Fruit fly (Drosophila melanogaster) whole organism, embryonic: ENCODE measurements around the gene CG6724.

ENCODE experiments used
- Asciz ChIP-seq: fragments of 200-800 bp; sonication (Bioruptor generic); optimal IDR thresholded peaks from 2 replicates; lab custom pipeline; 2017; ENCODE audit warnings: missing biosample characterization, mild to moderate bottlenecking, missing genetic modification characterization, missing genetic modification reagents
- Atf6 ChIP-seq: fragments of 200-800 bp; sonication (Bioruptor generic); IDR thresholded peaks from 2 replicates; pipeline ENCODE4 v1.3.6; 2022; ENCODE audit warnings: missing biosample characterization, missing genetic modification characterization
- BEAF-32 ChIP-seq: fragments of 200-800 bp; sonication (Bioruptor generic); optimal IDR thresholded peaks from 3 replicates; lab custom pipeline; 2017; ENCODE audit warnings: missing biosample characterization, missing genetic modification characterization, mild to moderate bottlenecking, moderate library complexity, missing genetic modification reagents
- CG10267 ChIP-seq: fragments of 200-800 bp; sonication (Bioruptor generic); optimal IDR thresholded peaks from 2 replicates; lab custom pipeline; 2018; ENCODE audit warnings: missing biosample characterization, mild to moderate bottlenecking, missing genetic modification characterization, moderate library complexity
- CG10543 ChIP-seq: fragments of 200-800 bp; sonication (Bioruptor generic); optimal IDR thresholded peaks from 3 replicates; lab custom pipeline; 2017; ENCODE audit warnings: missing biosample characterization, mild to moderate bottlenecking, missing genetic modification characterization, moderate library complexity
- CG11695 ChIP-seq: fragments of 200-800 bp; sonication (Bioruptor generic); IDR thresholded peaks from 3 replicates; pipeline ENCODE4 v1.3.6; 2022; ENCODE audit warnings: missing biosample characterization, missing genetic modification characterization
- CG1233 ChIP-seq: fragments of 200-800 bp; sonication (Bioruptor generic); optimal IDR thresholded peaks from 4 replicates; lab custom pipeline; 2018; ENCODE audit warnings: missing biosample characterization, mild to moderate bottlenecking, missing genetic modification characterization
- CG15011 ChIP-seq: fragments of 200-800 bp; sonication (Bioruptor generic); optimal IDR thresholded peaks from 3 replicates; lab custom pipeline; 2018; ENCODE audit warnings: missing biosample characterization, mild to moderate bottlenecking, missing genetic modification characterization
- CG15601 ChIP-seq: fragments of 200-800 bp; sonication (Bioruptor generic); optimal IDR thresholded peaks from 3 replicates; lab custom pipeline; 2019; ENCODE audit warnings: missing biosample characterization, mild to moderate bottlenecking, missing genetic modification characterization, moderate library complexity
- CG18764 ChIP-seq: fragments of 200-800 bp; sonication (Bioruptor generic); optimal IDR thresholded peaks from 3 replicates; lab custom pipeline; 2016; ENCODE audit warnings: missing biosample characterization, missing genetic modification characterization
- CG2199 ChIP-seq: fragments of 200-800 bp; sonication (Bioruptor generic); IDR thresholded peaks from 3 replicates; pipeline ENCODE4 v1.3.6; 2022; ENCODE audit warnings: missing biosample characterization, missing genetic modification characterization
- CG2712 ChIP-seq: fragments of 200-800 bp; optimal IDR thresholded peaks from 3 replicates; lab custom pipeline; 2019; ENCODE audit warnings: missing biosample characterization, mild to moderate bottlenecking, missing genetic modification characterization, moderate library complexity
- CG3065 ChIP-seq: fragments of 200-800 bp; sonication (Bioruptor generic); optimal IDR thresholded peaks from 2 replicates; lab custom pipeline; 2016; ENCODE audit warnings: missing biosample characterization, missing genetic modification characterization
- CG32532 ChIP-seq: fragments of 200-800 bp; sonication (Bioruptor generic); IDR thresholded peaks from 2 replicates; pipeline ENCODE4 v1.3.6; 2022; ENCODE audit warnings: missing biosample characterization, missing genetic modification characterization
- CG32767 ChIP-seq: fragments of 200-800 bp; sonication (Bioruptor generic); IDR thresholded peaks from 2 replicates; pipeline ENCODE4 v1.3.6; 2022; ENCODE audit warnings: missing biosample characterization, missing genetic modification characterization
- CG3847 ChIP-seq: fragments of 200-800 bp; sonication (Bioruptor generic); IDR thresholded peaks from 2 replicates; pipeline ENCODE4 v1.3.6; 2022; ENCODE audit warnings: missing biosample characterization, missing genetic modification characterization
- CG4707 ChIP-seq: fragments of 200-800 bp; sonication (Bioruptor generic); optimal IDR thresholded peaks from 2 replicates; lab custom pipeline; 2018; ENCODE audit warnings: missing biosample characterization, mild to moderate bottlenecking, missing genetic modification characterization, moderate library complexity
- CG6175 ChIP-seq: fragments of 200-800 bp; sonication (Bioruptor generic); IDR thresholded peaks from 3 replicates; pipeline ENCODE4 v1.3.6; 2022; ENCODE audit warnings: missing biosample characterization, missing genetic modification characterization
- CG7556 ChIP-seq: fragments of 200-800 bp; sonication (Bioruptor generic); optimal IDR thresholded peaks from 2 replicates; lab custom pipeline; 2017; ENCODE audit warnings: missing biosample characterization, mild to moderate bottlenecking, missing genetic modification characterization
- CG8478 ChIP-seq: fragments of >200 bp; optimal IDR thresholded peaks from 2 replicates; lab custom pipeline; 2018
- Camta ChIP-seq: fragments of 200-800 bp; sonication (Bioruptor generic); optimal IDR thresholded peaks from 2 replicates; lab custom pipeline; 2016; ENCODE audit warnings: missing biosample characterization, missing genetic modification characterization
- Fer2 ChIP-seq: fragments of 200-800 bp; sonication (Bioruptor generic); optimal IDR thresholded peaks from 2 replicates; lab custom pipeline; 2018; ENCODE audit warnings: missing biosample characterization, mild to moderate bottlenecking, missing genetic modification characterization, moderate library complexity
- Fer3 ChIP-seq: fragments of 200-800 bp; sonication (Bioruptor generic); optimal IDR thresholded peaks from 2 replicates; lab custom pipeline; 2018; ENCODE audit warnings: missing biosample characterization, mild to moderate bottlenecking, missing genetic modification characterization, moderate library complexity
- Gsc ChIP-seq: fragments of 200-800 bp; sonication (Bioruptor generic); IDR thresholded peaks from 2 replicates; pipeline ENCODE4 v1.3.6; 2022; ENCODE audit warnings: missing biosample characterization, missing genetic modification characterization
- Hr3 ChIP-seq: fragments of 200-800 bp; sonication (Bioruptor generic); optimal IDR thresholded peaks from 3 replicates; lab custom pipeline; 2016; ENCODE audit warnings: missing biosample characterization, missing genetic modification characterization
- Lpt ChIP-seq: fragments of >200 bp; optimal IDR thresholded peaks from 2 replicates; lab custom pipeline; 2018; ENCODE audit warnings: missing biosample characterization, missing genetic modification characterization
- Meics ChIP-seq: fragments of 200-800 bp; sonication (Bioruptor generic); optimal IDR thresholded peaks from 2 replicates; lab custom pipeline; 2017; ENCODE audit warnings: missing biosample characterization, mild to moderate bottlenecking, missing genetic modification characterization
- NC2α ChIP-seq: fragments of 200-800 bp; sonication (Bioruptor generic); optimal IDR thresholded peaks from 2 replicates; lab custom pipeline; 2016; ENCODE audit warnings: missing biosample characterization, missing genetic modification characterization
- Pdp1 ChIP-seq, 2 experiments: fragments of 200-800 bp; sonication (Bioruptor generic); optimal IDR thresholded peaks; 3 replicates each; lab custom pipeline; 2016; ENCODE audit warnings: missing biosample characterization in 2 of 2, missing genetic modification characterization in 2 of 2, mild to moderate bottlenecking in 1 of 2, moderate library complexity in 1 of 2
- Side ChIP-seq: fragments of 200-800 bp; sonication (Bioruptor generic); optimal IDR thresholded peaks from 2 replicates; lab custom pipeline; 2016; ENCODE audit warnings: missing biosample characterization, missing genetic modification characterization
- Ssrp ChIP-seq: fragments of 200-800 bp; sonication (Bioruptor generic); optimal IDR thresholded peaks from 2 replicates; lab custom pipeline; 2018; ENCODE audit warnings: missing biosample characterization, mild to moderate bottlenecking, missing genetic modification characterization, moderate library complexity
- Tbp ChIP-seq: fragments of >200 bp; optimal IDR thresholded peaks from 2 replicates; lab custom pipeline; 2018; ENCODE audit warnings: missing biosample characterization, missing genetic modification characterization
- ab ChIP-seq: fragments of 200-800 bp; sonication (Bioruptor generic); optimal IDR thresholded peaks from 2 replicates; lab custom pipeline; 2016; ENCODE audit warnings: missing biosample characterization, missing genetic modification characterization
- amos ChIP-seq: fragments of 200-800 bp; sonication (Bioruptor generic); IDR thresholded peaks from 2 replicates; pipeline ENCODE4 v1.3.6; 2022; ENCODE audit warnings: missing biosample characterization, missing genetic modification characterization; ENCODE audit not compliant: partially characterized antibody
- ash1 ChIP-seq: fragments of 200-800 bp; sonication (Bioruptor generic); optimal IDR thresholded peaks from 2 replicates; lab custom pipeline; 2018; ENCODE audit warnings: missing biosample characterization, mild to moderate bottlenecking, missing genetic modification characterization
- cato ChIP-seq: fragments of 200-800 bp; sonication (Bioruptor generic); optimal IDR thresholded peaks from 2 replicates; lab custom pipeline; 2016; ENCODE audit warnings: missing biosample characterization, missing genetic modification characterization, borderline replicate concordance
- crp ChIP-seq, 2 experiments: fragments of 200-800 bp; sonication (Bioruptor generic); optimal IDR thresholded peaks; 2 replicates in 1 of 2; 3 replicates in 1 of 2; lab custom pipeline; 2017; ENCODE audit warnings: missing biosample characterization in 2 of 2, missing genetic modification characterization in 2 of 2, mild to moderate bottlenecking in 1 of 2, moderate library complexity in 1 of 2
- ftz-f1 ChIP-seq: fragments of 200-800 bp; sonication (Bioruptor generic); optimal IDR thresholded peaks from 2 replicates; lab custom pipeline; 2016; ENCODE audit warnings: missing biosample characterization, missing genetic modification characterization
- fu2 ChIP-seq: fragments of 200-800 bp; sonication (Bioruptor generic); optimal IDR thresholded peaks from 2 replicates; lab custom pipeline; 2016; ENCODE audit warnings: missing biosample characterization, missing genetic modification characterization
- hth ChIP-seq: fragments of >200 bp; optimal IDR thresholded peaks from 2 replicates; lab custom pipeline; 2017; ENCODE audit warnings: inconsistent platforms
- kah ChIP-seq: fragments of 200-800 bp; sonication (Bioruptor generic); optimal IDR thresholded peaks from 2 replicates; lab custom pipeline; 2018; ENCODE audit warnings: missing biosample characterization, mild to moderate bottlenecking, missing genetic modification characterization
- lola ChIP-seq, 3 experiments: fragments of >200 bp in 2 of 3; fragments of 200-800 bp in 1 of 3; sonication (Bioruptor generic) in 1 of 3; optimal IDR thresholded peaks; 2 replicates each; lab custom pipeline; 2017 to 2019; ENCODE audit warnings: missing biosample characterization in 3 of 3, missing genetic modification characterization in 3 of 3, mild to moderate bottlenecking in 1 of 3, moderate library complexity in 1 of 3
- nmo ChIP-seq: fragments of 200-800 bp; sonication (Bioruptor generic); optimal IDR thresholded peaks from 2 replicates; lab custom pipeline; 2018; ENCODE audit warnings: missing biosample characterization, mild to moderate bottlenecking, missing genetic modification characterization, moderate library complexity
- p53 ChIP-seq: fragments of 200-800 bp; sonication (Bioruptor generic); optimal IDR thresholded peaks from 2 replicates; lab custom pipeline; 2016; ENCODE audit warnings: missing biosample characterization, missing genetic modification characterization
- psq ChIP-seq: fragments of 200-800 bp; sonication (Bioruptor generic); optimal IDR thresholded peaks from 2 replicates; lab custom pipeline; 2017; ENCODE audit warnings: missing biosample characterization, missing genetic modification characterization
- sna ChIP-seq: fragments of 200-800 bp; sonication (Bioruptor generic); IDR thresholded peaks from 2 replicates; pipeline ENCODE4 v1.3.6; 2022; ENCODE audit warnings: missing biosample characterization, missing genetic modification characterization; ENCODE audit not compliant: partially characterized antibody
- vnd ChIP-seq: fragments of 200-800 bp; sonication (Bioruptor generic); IDR thresholded peaks from 3 replicates; pipeline ENCODE4 v1.3.6; 2022; ENCODE audit warnings: missing biosample characterization, missing genetic modification characterization; ENCODE audit not compliant: partially characterized antibody
- wek ChIP-seq: fragments of 200-800 bp; sonication (Bioruptor generic); optimal IDR thresholded peaks from 3 replicates; lab custom pipeline; 2018; ENCODE audit warnings: missing biosample characterization, mild to moderate bottlenecking, missing genetic modification characterization, moderate library complexity
- yki ChIP-seq: fragments of >200 bp; optimal IDR thresholded peaks from 3 replicates; lab custom pipeline; 2018

The CG6724 gene

DNA sequence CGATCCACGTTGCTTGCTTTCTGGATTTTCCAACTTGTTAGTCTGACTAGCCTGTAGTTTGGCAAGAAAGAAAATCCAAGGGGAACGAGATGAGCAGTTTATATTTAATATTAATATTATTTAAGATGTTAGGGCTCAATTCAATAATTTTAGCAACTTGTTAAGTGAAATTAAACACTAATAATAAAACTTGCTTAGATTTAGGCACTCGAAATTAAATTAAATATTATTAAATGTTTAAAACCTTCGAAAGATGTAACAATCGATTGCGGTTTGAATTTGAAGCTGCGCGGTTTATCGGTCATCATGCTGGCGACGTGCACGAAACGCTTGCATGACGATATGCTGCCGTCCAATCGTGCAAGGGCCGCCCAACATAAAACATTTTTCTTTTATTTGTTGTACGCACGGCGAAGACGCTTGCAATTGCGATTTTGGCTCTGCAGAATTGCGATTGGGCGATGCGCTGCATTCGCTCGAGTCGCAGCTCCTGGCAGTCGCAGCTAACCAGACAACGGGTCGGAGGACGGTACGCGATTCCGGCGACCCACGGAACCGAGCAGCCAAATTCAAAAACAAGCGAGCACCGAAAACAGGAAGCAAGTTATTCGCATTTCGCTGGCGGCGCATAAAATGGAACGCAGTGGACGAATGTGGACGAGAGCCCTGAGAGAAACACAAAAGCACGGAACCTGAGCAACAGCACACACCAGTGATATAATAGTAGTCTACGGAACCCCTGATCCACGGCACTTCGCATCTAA, 32.6 kb downstream of the CG6724 start, which contains the start of the genes Vha16-5 and CG12299 (continued):
- TF ChIP-seq ftz-f1 (GFP tag; lab: Kevin White, UChicago) (peak; percentile 68), lola (GFP tag; optimal IDR thresholded peaks at IDR 0.05; lab: Kevin White, UChicago) (peak in 1 of 3 experiments; percentile 84), Atf6 (GFP tag; lab: Robert Waterston, UW) (peak; percentile 88), Tbp (GFP tag; lab: Kevin White, UChicago) (no peak), CG10267 (tag; lab: Kevin White, UChicago) (peak; percentile 57), Fer3 (tag; lab: Kevin White, UChicago) (peak; percentile 60), Hr3 (GFP tag; lab: Kevin White, UChicago) (peak; percentile 81), nmo (GFP tag; lab: Kevin White, UChicago) (peak; percentile 75), BEAF-32 (GFP tag; lab: Kevin White, UChicago) (peak; percentile 69), p53 (GFP tag; lab: Kevin White, UChicago) (peak; percentile 68), CG15601 (tag; lab: Kevin White, UChicago) (peak; percentile 76), sna (GFP tag; lab: Robert Waterston, UW) (peak; percentile 70), wek (GFP tag; lab: Kevin White, UChicago) (no peak), Asciz (no peak), CG4707 (no peak), Side (GFP tag; lab: Kevin White, UChicago) (peak; percentile 67), CG7556 (GFP tag; lab: Kevin White, UChicago) (peak; percentile 51), Ssrp (tag; lab: Kevin White, UChicago) (peak; percentile 80), Meics (GFP tag; lab: Kevin White, UChicago) (peak; percentile 70), ash1 (no peak), CG1233 (peak; percentile 35), CG2199 (GFP tag; lab: Robert Waterston, UW) (peak; percentile 75; the same call in 1 of the 3 replicates), amos (GFP tag; lab: Robert Waterston, UW) (peak; percentile 88), CG3065 (peak; percentile 52), crp (GFP tag; optimal IDR thresholded peaks at IDR 0.05; lab: Kevin White, UChicago) (peak in 1 of 2 experiments; percentile 57), CG10543 (peak; percentile 43), Fer2 (tag; lab: Kevin White, UChicago) (peak; percentile 48), CG15011 (GFP tag; lab: Kevin White, UChicago) (no peak), CG32532 (GFP tag; lab: Robert Waterston, UW) (peak; percentile 91), CG6175 (GFP tag; lab: Robert Waterston, UW) (peak; percentile 76; the same call in 2 of the 3 replicates), CG3847 (GFP tag; lab: Robert Waterston, UW) (peak; percentile 90), Lpt (GFP tag; lab: Kevin White, UChicago) (no peak), CG32767 (GFP tag; lab: Robert Waterston, UW) (peak; percentile 67), Gsc (GFP tag; lab: Robert Waterston, UW) (0 out of 2 replicates have a peak, but pooled peaks have one; percentile 39), yki (lab: Kevin White, UChicago) (no peak), CG8478 (lab: Kevin White, UChicago) (no peak), hth (lab: Kevin White, UChicago) (no peak), cato (GFP tag; lab: Kevin White, UChicago) (peak; percentile 64), CG11695 (GFP tag; lab: Robert Waterston, UW) (peak; percentile 29; the same call in 1 of the 3 replicates), kah (GFP tag; lab: Kevin White, UChicago) (no peak), ab (GFP tag; lab: Kevin White, UChicago) (peak; percentile 87), Pdp1 (GFP tag; optimal IDR thresholded peaks at IDR 0.05; lab: Kevin White, UChicago) (peak; percentile 84 to 88), vnd (peak; percentile 80), psq (GFP tag; lab: Kevin White, UChicago) (peak; percentile 68), fu2 (peak; percentile 83), Camta (GFP tag; lab: Kevin White, UChicago) (no peak), NC2α (peak; percentile 14), CG18764 (GFP tag; lab: Kevin White, UChicago) (peak; percentile 99), CG2712 (tag; lab: Kevin White, UChicago) (peak; percentile 81)
